Fruit fly (Drosophila melanogaster) whole organism, prepupa: ENCODE results near the gene Vago.
A peak's percentile ranks its signal among the peaks of the same experiment; 100 is the strongest.

Source experiments
- Blimp-1 ChIP-seq: fragments of 200-800 bp; sonication (Bioruptor generic); optimal IDR thresholded peaks from 3 replicates; lab custom pipeline; 2017; ENCODE audit warnings: missing biosample characterization, missing genetic modification characterization, mild to moderate bottlenecking, moderate library complexity, missing genetic modification reagents
- CG10631 ChIP-seq: fragments of 200-800 bp; sonication (Bioruptor generic); optimal IDR thresholded peaks from 2 replicates; lab custom pipeline; 2016; ENCODE audit warnings: missing biosample characterization, missing genetic modification characterization
- CG10669 ChIP-seq: fragments of 200-800 bp; sonication (Bioruptor generic); optimal IDR thresholded peaks from 3 replicates; lab custom pipeline; 2018; ENCODE audit warnings: missing biosample characterization, mild to moderate bottlenecking, missing genetic modification characterization, moderate library complexity
- CG11294 ChIP-seq: fragments of 200-800 bp; sonication (Bioruptor generic); IDR thresholded peaks from 2 replicates; pipeline ENCODE4 v1.3.6; 2022; ENCODE audit warnings: missing biosample characterization, missing genetic modification characterization
- CG11762 ChIP-seq: fragments of 200-800 bp; sonication (Bioruptor generic); optimal IDR thresholded peaks from 3 replicates; lab custom pipeline; 2016; ENCODE audit warnings: missing biosample characterization, missing genetic modification characterization; ENCODE audit not compliant: insufficient read depth
- CG11902 ChIP-seq: fragments of 200-800 bp; sonication (Bioruptor generic); optimal IDR thresholded peaks from 3 replicates; lab custom pipeline; 2016; ENCODE audit warnings: missing biosample characterization, missing genetic modification characterization
- CG15336 ChIP-seq: fragments of 200-800 bp; sonication (Bioruptor generic); IDR thresholded peaks from 2 replicates; pipeline ENCODE4 v1.3.6; 2022; ENCODE audit warnings: missing biosample characterization, missing genetic modification characterization
- CG1621 ChIP-seq: fragments of 200-800 bp; sonication (Bioruptor generic); optimal IDR thresholded peaks from 3 replicates; lab custom pipeline; 2018; ENCODE audit warnings: missing biosample characterization, mild to moderate bottlenecking, missing genetic modification characterization
- CG3032 ChIP-seq: fragments of 200-800 bp; optimal IDR thresholded peaks from 2 replicates; lab custom pipeline; 2019; ENCODE audit warnings: missing biosample characterization, mild to moderate bottlenecking, missing genetic modification characterization, moderate library complexity
- CG31627 ChIP-seq: fragments of 200-800 bp; sonication (Bioruptor generic); optimal IDR thresholded peaks from 3 replicates; lab custom pipeline; 2016; ENCODE audit warnings: missing biosample characterization, missing genetic modification characterization
- CG32006 ChIP-seq: fragments of 200-800 bp; sonication (Bioruptor generic); optimal IDR thresholded peaks from 3 replicates; lab custom pipeline; 2017; ENCODE audit warnings: missing biosample characterization, mild to moderate bottlenecking, missing genetic modification characterization
- CG34406 ChIP-seq: fragments of 200-800 bp; sonication (Bioruptor generic); optimal IDR thresholded peaks from 3 replicates; lab custom pipeline; 2016; ENCODE audit warnings: missing biosample characterization, missing genetic modification characterization
- CG3919 ChIP-seq: fragments of 200-800 bp; sonication (Bioruptor generic); optimal IDR thresholded peaks from 3 replicates; lab custom pipeline; 2016; ENCODE audit warnings: missing biosample characterization, missing genetic modification characterization
- CG4318 ChIP-seq: fragments of 200-800 bp; sonication (Bioruptor generic); optimal IDR thresholded peaks from 3 replicates; lab custom pipeline; 2017; ENCODE audit warnings: missing biosample characterization, mild to moderate bottlenecking, missing genetic modification characterization
- CG6163 ChIP-seq: fragments of 200-800 bp; sonication (Bioruptor generic); IDR thresholded peaks from 3 replicates; pipeline ENCODE4 v1.3.6; 2022; ENCODE audit warnings: missing biosample characterization, missing genetic modification characterization
- CG6276 ChIP-seq: fragments of 200-800 bp; sonication (Bioruptor generic); optimal IDR thresholded peaks from 2 replicates; lab custom pipeline; 2017; ENCODE audit warnings: missing biosample characterization, mild to moderate bottlenecking, missing genetic modification characterization
- CG6792 ChIP-seq: fragments of 200-800 bp; sonication (Bioruptor generic); optimal IDR thresholded peaks from 3 replicates; lab custom pipeline; 2016; ENCODE audit warnings: missing biosample characterization, missing genetic modification characterization
- CG6808 ChIP-seq: fragments of 200-800 bp; sonication (Bioruptor generic); optimal IDR thresholded peaks from 3 replicates; lab custom pipeline; 2017; ENCODE audit warnings: missing biosample characterization, missing genetic modification characterization, mild to moderate bottlenecking, moderate library complexity, missing genetic modification reagents
- CG6854 ChIP-seq: fragments of 200-800 bp; sonication (Bioruptor generic); optimal IDR thresholded peaks from 2 replicates; lab custom pipeline; 2017; ENCODE audit warnings: missing biosample characterization, mild to moderate bottlenecking, missing genetic modification characterization
- CG7368 ChIP-seq: fragments of 200-800 bp; sonication (Bioruptor generic); optimal IDR thresholded peaks from 3 replicates; lab custom pipeline; 2016; ENCODE audit warnings: missing biosample characterization, missing genetic modification characterization
- CG8119 ChIP-seq: fragments of 200-800 bp; sonication (Bioruptor generic); IDR thresholded peaks from 3 replicates; pipeline ENCODE4 v1.3.6; 2022; ENCODE audit warnings: missing biosample characterization, missing genetic modification characterization
- CG8319 ChIP-seq: fragments of 200-800 bp; sonication (Bioruptor generic); optimal IDR thresholded peaks from 3 replicates; lab custom pipeline; 2016; ENCODE audit warnings: missing biosample characterization, missing genetic modification characterization
- CG8632 ChIP-seq: fragments of 200-800 bp; sonication (Bioruptor generic); optimal IDR thresholded peaks from 3 replicates; lab custom pipeline; 2016; ENCODE audit warnings: missing biosample characterization, missing genetic modification characterization
- CG9139 ChIP-seq: fragments of 200-800 bp; sonication (Bioruptor generic); optimal IDR thresholded peaks from 3 replicates; lab custom pipeline; 2017; ENCODE audit warnings: missing biosample characterization, mild to moderate bottlenecking, missing genetic modification characterization
- Eip75B ChIP-seq: fragments of 200-800 bp; sonication (Bioruptor generic); optimal IDR thresholded peaks from 3 replicates; lab custom pipeline; 2016; ENCODE audit warnings: missing biosample characterization, missing genetic modification characterization
- Ets21C ChIP-seq: fragments of 200-800 bp; sonication (Bioruptor generic); optimal IDR thresholded peaks from 3 replicates; lab custom pipeline; 2016; ENCODE audit warnings: missing biosample characterization, missing genetic modification characterization
- Ets96B ChIP-seq: fragments of 200-800 bp; optimal IDR thresholded peaks from 2 replicates; lab custom pipeline; 2019; ENCODE audit warnings: missing biosample characterization, mild to moderate bottlenecking, missing genetic modification characterization, moderate library complexity
- Gug ChIP-seq: fragments of 200-800 bp; sonication (Bioruptor generic); IDR thresholded peaks from 2 replicates; pipeline ENCODE4 v1.3.6; 2022; ENCODE audit warnings: missing biosample characterization, missing genetic modification characterization
- Hr38 ChIP-seq: sonication (Bioruptor generic); optimal IDR thresholded peaks from 2 replicates; lab custom pipeline; 2016; ENCODE audit warnings: missing biosample characterization, missing genetic modification characterization
- Hr39 ChIP-seq: fragments of 200-800 bp; sonication (Bioruptor generic); optimal IDR thresholded peaks from 2 replicates; lab custom pipeline; 2016; ENCODE audit warnings: missing biosample characterization, missing genetic modification characterization
- Hr4 ChIP-seq: fragments of 200-800 bp; sonication (Bioruptor generic); optimal IDR thresholded peaks from 3 replicates; lab custom pipeline; 2016; ENCODE audit warnings: missing biosample characterization, missing genetic modification characterization
- Lpt ChIP-seq: fragments of 200-800 bp; sonication (Bioruptor generic); optimal IDR thresholded peaks from 3 replicates; lab custom pipeline; 2016; ENCODE audit warnings: missing biosample characterization, missing genetic modification characterization
- Met ChIP-seq: fragments of 200-800 bp; sonication (Bioruptor generic); optimal IDR thresholded peaks from 3 replicates; lab custom pipeline; 2016; ENCODE audit warnings: missing biosample characterization, missing genetic modification characterization
- OdsH ChIP-seq: fragments of 200-800 bp; sonication (Bioruptor generic); optimal IDR thresholded peaks from 3 replicates; lab custom pipeline; 2016; ENCODE audit warnings: missing biosample characterization, missing genetic modification characterization
- Smox ChIP-seq: fragments of 200-800 bp; sonication (Bioruptor generic); optimal IDR thresholded peaks from 3 replicates; lab custom pipeline; 2016; ENCODE audit warnings: missing biosample characterization, missing genetic modification characterization
- Sox102F ChIP-seq: fragments of 200-800 bp; sonication (Bioruptor generic); optimal IDR thresholded peaks from 2 replicates; lab custom pipeline; 2016; ENCODE audit warnings: missing biosample characterization, mild to moderate bottlenecking, missing genetic modification characterization
- acj6 ChIP-seq: fragments of 200-800 bp; sonication (Bioruptor generic); optimal IDR thresholded peaks from 3 replicates; lab custom pipeline; 2016; ENCODE audit warnings: missing biosample characterization, missing genetic modification characterization
- cyc ChIP-seq: fragments of 200-800 bp; sonication (Bioruptor generic); optimal IDR thresholded peaks from 3 replicates; lab custom pipeline; 2016; ENCODE audit warnings: missing biosample characterization, missing genetic modification characterization
- dac ChIP-seq: fragments of 200-800 bp; sonication (Bioruptor generic); optimal IDR thresholded peaks from 2 replicates; lab custom pipeline; 2017; ENCODE audit warnings: missing biosample characterization, mild to moderate bottlenecking, missing genetic modification characterization
- dsx ChIP-seq: fragments of 200-800 bp; optimal IDR thresholded peaks from 3 replicates; lab custom pipeline; 2019; ENCODE audit warnings: missing biosample characterization, mild to moderate bottlenecking, missing genetic modification characterization, moderate library complexity; ENCODE audit not compliant: poor library complexity, severe bottlenecking
- eg ChIP-seq: fragments of 200-800 bp; sonication (Bioruptor generic); IDR thresholded peaks from 3 replicates; pipeline ENCODE4 v1.3.6; 2022; ENCODE audit warnings: missing biosample characterization, missing genetic modification characterization
- fd59A ChIP-seq: fragments of 200-800 bp; sonication (Bioruptor generic); optimal IDR thresholded peaks from 2 replicates; lab custom pipeline; 2017; ENCODE audit warnings: missing biosample characterization, mild to moderate bottlenecking, missing genetic modification characterization, missing genetic modification reagents
- fd85E ChIP-seq: fragments of 200-800 bp; sonication (Bioruptor generic); optimal IDR thresholded peaks from 3 replicates; lab custom pipeline; 2016; ENCODE audit warnings: missing biosample characterization, missing genetic modification characterization
- fkh ChIP-seq: fragments of 200-800 bp; sonication (Bioruptor generic); optimal IDR thresholded peaks from 3 replicates; lab custom pipeline; 2017; ENCODE audit warnings: missing biosample characterization, mild to moderate bottlenecking, missing genetic modification characterization, moderate library complexity
- lz ChIP-seq: fragments of 200-800 bp; sonication (Bioruptor generic); optimal IDR thresholded peaks from 3 replicates; lab custom pipeline; 2016; ENCODE audit warnings: missing biosample characterization, missing genetic modification characterization
- net ChIP-seq: fragments of 200-800 bp; sonication (Bioruptor generic); optimal IDR thresholded peaks from 3 replicates; lab custom pipeline; 2016; ENCODE audit warnings: missing biosample characterization, missing genetic modification characterization
- pdm3 ChIP-seq: fragments of 200-800 bp; sonication (Bioruptor generic); optimal IDR thresholded peaks from 3 replicates; lab custom pipeline; 2016; ENCODE audit warnings: missing biosample characterization, missing genetic modification characterization
- salr ChIP-seq, 2 experiments: fragments of 200-800 bp; sonication (Bioruptor generic); optimal IDR thresholded peaks; 3 replicates each; lab custom pipeline; 2016 to 2018; ENCODE audit warnings: missing biosample characterization in 2 of 2, missing genetic modification characterization in 2 of 2, mild to moderate bottlenecking in 1 of 2
- ss ChIP-seq, 2 experiments: fragments of 200-800 bp; sonication (Bioruptor generic); optimal IDR thresholded peaks; 2 replicates in 1 of 2; 3 replicates in 1 of 2; lab custom pipeline; 2017 to 2018; ENCODE audit warnings: mild to moderate bottlenecking in 2 of 2, missing biosample characterization in 2 of 2, missing genetic modification characterization in 2 of 2, moderate library complexity in 1 of 2
- svp ChIP-seq: fragments of 200-800 bp; sonication (Bioruptor generic); peaks from one replicate; lab custom pipeline; 2016; ENCODE audit warnings: missing biosample characterization, missing genetic modification characterization
- topi ChIP-seq: fragments of 200-800 bp; sonication (Bioruptor generic); optimal IDR thresholded peaks from 3 replicates; lab custom pipeline; 2016; ENCODE audit warnings: missing biosample characterization, missing genetic modification characterization
- vri ChIP-seq: fragments of 200-800 bp; sonication (Bioruptor generic); optimal IDR thresholded peaks from 3 replicates; lab custom pipeline; 2016; ENCODE audit warnings: missing biosample characterization, mild to moderate bottlenecking, missing genetic modification characterization

Vago gene

DNA sequence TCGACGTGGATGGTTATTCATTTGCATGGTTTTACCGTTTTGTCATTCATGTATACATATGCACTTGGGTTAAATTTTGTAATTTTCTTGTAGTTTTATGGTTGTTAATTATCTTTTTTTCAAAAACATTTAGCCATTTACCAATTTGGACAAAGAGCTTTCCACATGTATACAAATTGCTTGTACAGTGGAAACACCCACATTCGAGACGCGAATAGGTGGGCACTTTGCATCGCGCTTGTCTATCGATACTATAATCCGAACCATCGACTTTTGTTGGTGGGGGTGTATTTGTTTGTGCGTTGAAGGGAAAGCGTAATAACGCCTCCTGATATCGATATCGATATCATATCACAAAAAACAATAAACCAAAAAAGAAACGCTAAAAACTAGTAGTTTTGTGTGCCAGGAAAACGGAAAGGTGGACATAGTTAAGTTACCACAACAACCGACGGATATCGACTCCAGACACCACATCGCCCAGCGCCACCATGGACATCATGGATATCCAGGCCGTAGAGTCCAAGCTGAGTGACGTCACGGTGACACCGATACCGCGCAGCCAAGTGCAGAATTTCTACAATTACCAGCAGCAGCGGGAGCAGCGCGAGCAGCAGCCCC, 48.6 kb downstream of the Vago start, which contains the start of gene CDK2AP1:
TSS of gene CDK2AP1 (plus strand) at position 294 of the 621 bp plus-strand sequence.
- TF ChIP-seq dac (GFP tag; lab: Kevin White, UChicago) (no peak), fd85E (GFP tag; lab: Kevin White, UChicago) (no peak), CG34406 (GFP tag; lab: Kevin White, UChicago) (no peak), fd59A (GFP tag; lab: Kevin White, UChicago) (no peak), CG7368 (GFP tag; lab: Kevin White, UChicago) (no peak), dsx (GFP tag; lab: Kevin White, UChicago) (peak; percentile 10), CG6808 (no peak), CG6854 (no peak), Ets96B (tag; lab: Kevin White, UChicago) (no peak), CG6163 (no peak), Eip75B (GFP tag; lab: Kevin White, UChicago) (no peak), CG8632 (GFP tag; lab: Kevin White, UChicago) (no peak), Hr38 (GFP tag; lab: Kevin White, UChicago) (no peak), CG6792 (no peak), ss (GFP tag; optimal IDR thresholded peaks at IDR 0.05; lab: Kevin White, UChicago) (no peak), net (GFP tag; lab: Kevin White, UChicago) (no peak), OdsH (GFP tag; lab: Kevin White, UChicago) (peak; percentile 3), CG8119 (GFP tag; lab: Robert Waterston, UW) (no peak), CG10631 (GFP tag; lab: Kevin White, UChicago) (peak; percentile 12), Hr4 (GFP tag; lab: Kevin White, UChicago) (no peak), Smox (GFP tag; lab: Kevin White, UChicago) (no peak), CG11902 (GFP tag; lab: Kevin White, UChicago) (no peak), Lpt (GFP tag; lab: Kevin White, UChicago) (no peak), CG8319 (no peak), CG11762 (GFP tag; lab: Kevin White, UChicago) (no peak), Gug (GFP tag; lab: Robert Waterston, UW) (no peak), Sox102F (no peak), eg (GFP tag; lab: Robert Waterston, UW) (no peak), Met (GFP tag; lab: Kevin White, UChicago) (no peak), fkh (GFP tag; lab: Kevin White, UChicago) (peak; percentile 6), Ets21C (GFP tag; lab: Kevin White, UChicago) (no peak), salr (GFP tag; optimal IDR thresholded peaks at IDR 0.05; lab: Kevin White, UChicago) (no peak), Blimp-1 (GFP tag; lab: Kevin White, UChicago) (no peak), cyc (GFP tag; lab: Kevin White, UChicago) (peak; percentile 7), CG3032 (peak; percentile 30), CG10669 (GFP tag; lab: Kevin White, UChicago) (no peak), CG1621 (peak; percentile 74), CG11294 (no peak), CG31627 (GFP tag; lab: Kevin White, UChicago) (peak; percentile 36), CG15336 (GFP tag; lab: Robert Waterston, UW) (no peak), lz (GFP tag; lab: Kevin White, UChicago) (no peak), topi (GFP tag; lab: Kevin White, UChicago) (no peak), CG32006 (GFP tag; lab: Kevin White, UChicago) (peak; percentile 7), CG3919 (GFP tag; lab: Kevin White, UChicago) (no peak), pdm3 (GFP tag; lab: Kevin White, UChicago) (peak; percentile 30), acj6 (GFP tag; lab: Kevin White, UChicago) (no peak), Hr39 (GFP tag; lab: Kevin White, UChicago) (peak; percentile 34), vri (GFP tag; lab: Kevin White, UChicago) (peak; percentile 18), CG4318 (GFP tag; lab: Kevin White, UChicago) (no peak), CG6276 (no peak), svp (GFP tag; lab: Kevin White, UChicago) (no peak), CG9139 (GFP tag; lab: Kevin White, UChicago) (no peak)
